Fruit fly (Drosophila melanogaster): Measurements from ENCODE around the gene trx.

trx gene

dm6 chr3R:14291431-14291830, 4.7 kb upstream of the trx start:
- no peak for TF ChIP-seq Dll (optimal IDR thresholded peaks at IDR 0.05)
- TF ChIP-seq usp (GFP tag; optimal IDR thresholded peaks at IDR 0.05): no peak

dm6 chr3R:14289958-14290835, 3.5 kb upstream of the trx start:
- TF ChIP-seq Dll (optimal IDR thresholded peaks at IDR 0.05) (no peak), usp (GFP tag; optimal IDR thresholded peaks at IDR 0.05) (no peak)

dm6 chr3R:14288669-14289383, 2.1 kb upstream of the trx start, which contains the start of gene red:
Gene red (plus strand): TSS chr3R:14289071.
- no peak for TF ChIP-seq usp (GFP tag; optimal IDR thresholded peaks at IDR 0.05)
- no peak for TF ChIP-seq CG8478 (optimal IDR thresholded peaks at IDR 0.05)
- no peak for TF ChIP-seq pan (optimal IDR thresholded peaks at IDR 0.05)

dm6 chr3R:14287980-14288379, 1.3 kb upstream of the trx start:
- no peak for TF ChIP-seq EcR (GFP tag; optimal IDR thresholded peaks at IDR 0.05)
- no peak for TF ChIP-seq psq (optimal IDR thresholded peaks at IDR 0.05)
- TF ChIP-seq CG8478 (optimal IDR thresholded peaks at IDR 0.05): no peak
- no peak for TF ChIP-seq Dll (optimal IDR thresholded peaks at IDR 0.05)
- TF ChIP-seq pan (optimal IDR thresholded peaks at IDR 0.05): no peak
- TF ChIP-seq usp (GFP tag; optimal IDR thresholded peaks at IDR 0.05): no peak

- TF ChIP-seq EcR (GFP tag; optimal IDR thresholded peaks at IDR 0.05): no peak
- TF ChIP-seq CG8478 (optimal IDR thresholded peaks at IDR 0.05): no peak
- no peak for TF ChIP-seq pan (optimal IDR thresholded peaks at IDR 0.05)
- no peak for TF ChIP-seq usp (GFP tag; optimal IDR thresholded peaks at IDR 0.05)
- TF ChIP-seq psq (optimal IDR thresholded peaks at IDR 0.05): no peak
- TF ChIP-seq Dll (optimal IDR thresholded peaks at IDR 0.05): no peak
These were observed 1.4 kb downstream of the trx start for dm6 chr3R:14285059-14285953.

- TF ChIP-seq pan (optimal IDR thresholded peaks at IDR 0.05) (no peak), EcR (GFP tag; optimal IDR thresholded peaks at IDR 0.05) (no peak), CG8478 (optimal IDR thresholded peaks at IDR 0.05) (no peak), psq (optimal IDR thresholded peaks at IDR 0.05) (no peak), Dll (optimal IDR thresholded peaks at IDR 0.05) (no peak), usp (GFP tag; optimal IDR thresholded peaks at IDR 0.05) (no peak)
These were observed 2.3 kb downstream of the trx start for dm6 chr3R:14284422-14284760.

- TF ChIP-seq pan (optimal IDR thresholded peaks at IDR 0.05) (no peak), Dll (optimal IDR thresholded peaks at IDR 0.05) (peak; percentile 92)
These were observed 2.8 kb downstream of the trx start for dm6 chr3R:14283754-14284421.

dm6 chr3R:14283042-14283626, 3.6 kb downstream of the trx start:
- peak; percentile 27 for TF ChIP-seq Dll (optimal IDR thresholded peaks at IDR 0.05)
- TF ChIP-seq psq (optimal IDR thresholded peaks at IDR 0.05): no peak
- no peak for TF ChIP-seq usp (GFP tag; optimal IDR thresholded peaks at IDR 0.05)

dm6 chr3R:14282215-14283041, 4.3 kb downstream of the trx start:
- TF ChIP-seq Dll (optimal IDR thresholded peaks at IDR 0.05): no peak
- no peak for TF ChIP-seq usp (GFP tag; optimal IDR thresholded peaks at IDR 0.05)
- TF ChIP-seq psq (optimal IDR thresholded peaks at IDR 0.05): no peak
- no peak for TF ChIP-seq CG8478 (optimal IDR thresholded peaks at IDR 0.05)
- no peak for TF ChIP-seq pan (optimal IDR thresholded peaks at IDR 0.05)
- no peak for TF ChIP-seq EcR (GFP tag; optimal IDR thresholded peaks at IDR 0.05)

dm6 chr3R:14280324-14280723, 6.4 kb downstream of the trx start:
- TF ChIP-seq CG8478 (optimal IDR thresholded peaks at IDR 0.05): no peak
- no peak for TF ChIP-seq pan (optimal IDR thresholded peaks at IDR 0.05)
- TF ChIP-seq usp (GFP tag; optimal IDR thresholded peaks at IDR 0.05): no peak
- no peak for TF ChIP-seq EcR (GFP tag; optimal IDR thresholded peaks at IDR 0.05)
- TF ChIP-seq Dll (optimal IDR thresholded peaks at IDR 0.05): no peak
- no peak for TF ChIP-seq psq (optimal IDR thresholded peaks at IDR 0.05)

All from whole organism.